Fruit fly (Drosophila melanogaster) whole organism, wandering third instar larva: ENCODE measurements around the gene CG14400.
A peak's percentile ranks its signal among the peaks of the same experiment; 100 is the strongest.

Experiments used
- Abd-B ChIP-seq: fragments of >200 bp; optimal IDR thresholded peaks from 2 replicates; lab custom pipeline; 2017; ENCODE audit warnings: missing biosample characterization, missing genetic modification characterization
- CG32264 ChIP-seq: fragments of 200-800 bp; sonication (Bioruptor generic); optimal IDR thresholded peaks from 2 replicates; lab custom pipeline; 2016; ENCODE audit warnings: missing biosample characterization, missing genetic modification characterization
- CG9705 ChIP-seq: fragments of 200-800 bp; sonication (Bioruptor generic); optimal IDR thresholded peaks from 2 replicates; lab custom pipeline; 2018; ENCODE audit warnings: missing biosample characterization, mild to moderate bottlenecking, missing genetic modification characterization
- CrebA ChIP-seq: fragments of 200-800 bp; sonication (Bioruptor generic); optimal IDR thresholded peaks from 2 replicates; lab custom pipeline; 2016; ENCODE audit warnings: missing biosample characterization, mild to moderate bottlenecking, missing genetic modification characterization, borderline replicate concordance
- Dfd ChIP-seq: fragments of >200 bp; optimal IDR thresholded peaks from 2 replicates; lab custom pipeline; 2017; ENCODE audit warnings: missing biosample characterization, missing genetic modification characterization
- Dif ChIP-seq: fragments of 200-275, 200-300 bp; sonication (Bioruptor generic); optimal IDR thresholded peaks from 2 replicates; lab custom pipeline; 2018; ENCODE audit warnings: missing biosample characterization, missing genetic modification characterization; ENCODE audit not compliant: partially characterized antibody
- GATAd ChIP-seq: sonication (Bioruptor generic); optimal IDR thresholded peaks from 2 replicates; lab custom pipeline; 2016; ENCODE audit warnings: missing biosample characterization, missing genetic modification characterization
- HLH106 ChIP-seq: fragments of 200-800 bp; optimal IDR thresholded peaks from 3 replicates; lab custom pipeline; 2019; ENCODE audit warnings: missing biosample characterization, mild to moderate bottlenecking, missing genetic modification characterization, moderate library complexity
- Hnf4 ChIP-seq: fragments of 200-800 bp; sonication (Bioruptor generic); optimal IDR thresholded peaks from 2 replicates; lab custom pipeline; 2016; ENCODE audit warnings: missing biosample characterization, mild to moderate bottlenecking, missing genetic modification characterization
- Hr83 ChIP-seq: fragments of 200-300 bp; sonication (Bioruptor generic); optimal IDR thresholded peaks from 2 replicates; lab custom pipeline; 2016; ENCODE audit warnings: missing biosample characterization, mild to moderate bottlenecking, missing genetic modification characterization, moderate library complexity; ENCODE audit not compliant: poor library complexity, severe bottlenecking
- Jra ChIP-seq: sonication (Bioruptor generic); optimal IDR thresholded peaks from 2 replicates; lab custom pipeline; 2016; ENCODE audit warnings: missing biosample characterization, missing genetic modification characterization
- Mio ChIP-seq: sonication (Bioruptor generic); optimal IDR thresholded peaks from 2 replicates; lab custom pipeline; 2016; ENCODE audit warnings: missing biosample characterization, missing genetic modification characterization
- Myc ChIP-seq: fragments of >200 bp; optimal IDR thresholded peaks from 2 replicates; lab custom pipeline; 2017
- OdsH ChIP-seq: fragments of 200-800 bp; sonication (Bioruptor generic); optimal IDR thresholded peaks from 2 replicates; lab custom pipeline; 2016; ENCODE audit warnings: missing biosample characterization, mild to moderate bottlenecking, missing genetic modification characterization
- Rel ChIP-seq, 2 experiments: fragments of 200-800 bp; sonication (Bioruptor generic) in 1 of 2; optimal IDR thresholded peaks; 2 replicates in 1 of 2; 3 replicates in 1 of 2; lab custom pipeline; 2016 to 2019; ENCODE audit warnings: mild to moderate bottlenecking in 2 of 2, missing biosample characterization in 2 of 2, missing genetic modification characterization in 2 of 2, moderate library complexity in 1 of 2
- Sp1 ChIP-seq: fragments of 200-800 bp; sonication (Bioruptor generic); optimal IDR thresholded peaks from 3 replicates; lab custom pipeline; 2019; ENCODE audit warnings: missing biosample characterization, mild to moderate bottlenecking, missing genetic modification characterization, moderate library complexity
- Vsx2 ChIP-seq: fragments of 200-300, 225-300 bp; sonication (Bioruptor generic); optimal IDR thresholded peaks from 2 replicates; lab custom pipeline; 2018; ENCODE audit warnings: missing biosample characterization, missing genetic modification characterization; ENCODE audit not compliant: partially characterized antibody
- brk ChIP-seq: fragments of 200-800 bp; sonication (Bioruptor generic); optimal IDR thresholded peaks from 2 replicates; lab custom pipeline; 2016; ENCODE audit warnings: missing biosample characterization, mild to moderate bottlenecking, missing genetic modification characterization
- dl ChIP-seq, 2 experiments: fragments of 175-275, 200-275 bp in 1 of 2; fragments of 200-275 bp in 1 of 2; sonication (Bioruptor generic); optimal IDR thresholded peaks; lab custom pipeline; 2018; ENCODE audit warnings: mild to moderate bottlenecking in 2 of 2, missing biosample characterization in 2 of 2, missing genetic modification characterization in 2 of 2, moderate library complexity in 2 of 2; ENCODE audit not compliant: partially characterized antibody in 2 of 2, insufficient read depth in 1 of 2
- dsf ChIP-seq: sonication (Bioruptor generic); optimal IDR thresholded peaks from 2 replicates; lab custom pipeline; 2016; ENCODE audit warnings: missing biosample characterization, missing genetic modification characterization, borderline replicate concordance
- ey ChIP-seq: fragments of 200-800 bp; sonication (Bioruptor generic); optimal IDR thresholded peaks from 2 replicates; lab custom pipeline; 2016; ENCODE audit warnings: missing biosample characterization, missing genetic modification characterization
- foxo ChIP-seq, 2 experiments: fragments of 200-800 bp; sonication (Bioruptor generic); optimal IDR thresholded peaks; 2 replicates in 1 of 2; 3 replicates in 1 of 2; lab custom pipeline; 2016 to 2017; ENCODE audit warnings: missing biosample characterization in 2 of 2, missing genetic modification characterization in 2 of 2
- h ChIP-seq: fragments of 200-800 bp; sonication (Bioruptor generic); optimal IDR thresholded peaks from 3 replicates; lab custom pipeline; 2016; ENCODE audit warnings: missing biosample characterization, mild to moderate bottlenecking, missing genetic modification characterization
- jim ChIP-seq: fragments of 175-275, 200-325 bp; sonication (Bioruptor generic); optimal IDR thresholded peaks from 2 replicates; lab custom pipeline; 2016; ENCODE audit warnings: missing biosample characterization, mild to moderate bottlenecking, missing genetic modification characterization
- lola ChIP-seq: fragments of >200 bp; optimal IDR thresholded peaks from 2 replicates; lab custom pipeline; 2017; ENCODE audit warnings: missing biosample characterization, missing genetic modification characterization
- pan ChIP-seq: fragments of >200 bp; optimal IDR thresholded peaks from 2 replicates; lab custom pipeline; 2017
- psq ChIP-seq: fragments of 200-800 bp; sonication (Bioruptor generic); optimal IDR thresholded peaks from 3 replicates; lab custom pipeline; 2017; ENCODE audit warnings: missing biosample characterization, mild to moderate bottlenecking, missing genetic modification characterization, moderate library complexity
- rgr ChIP-seq: fragments of 200-800 bp; sonication (Bioruptor generic); optimal IDR thresholded peaks from 3 replicates; lab custom pipeline; 2016; ENCODE audit warnings: missing biosample characterization, mild to moderate bottlenecking, missing genetic modification characterization
- sage ChIP-seq: fragments of 200-800 bp; sonication (Bioruptor generic); optimal IDR thresholded peaks from 2 replicates; lab custom pipeline; 2016; ENCODE audit warnings: missing biosample characterization, mild to moderate bottlenecking, missing genetic modification characterization
- sv ChIP-seq: fragments of 200-800 bp; sonication (Bioruptor generic); optimal IDR thresholded peaks from 3 replicates; lab custom pipeline; 2016; ENCODE audit warnings: missing biosample characterization, missing genetic modification characterization
- tai ChIP-seq: sonication (Bioruptor generic); optimal IDR thresholded peaks from 2 replicates; lab custom pipeline; 2016; ENCODE audit warnings: missing biosample characterization, missing genetic modification characterization
- usp ChIP-seq: fragments of >200 bp; optimal IDR thresholded peaks from 2 replicates; lab custom pipeline; 2017; ENCODE audit warnings: missing biosample characterization, missing genetic modification characterization
- woc ChIP-seq: sonication (Bioruptor generic); optimal IDR thresholded peaks from 2 replicates; lab custom pipeline; 2016; ENCODE audit warnings: missing biosample characterization, mild to moderate bottlenecking, missing genetic modification characterization

Gene CG14400

DNA sequence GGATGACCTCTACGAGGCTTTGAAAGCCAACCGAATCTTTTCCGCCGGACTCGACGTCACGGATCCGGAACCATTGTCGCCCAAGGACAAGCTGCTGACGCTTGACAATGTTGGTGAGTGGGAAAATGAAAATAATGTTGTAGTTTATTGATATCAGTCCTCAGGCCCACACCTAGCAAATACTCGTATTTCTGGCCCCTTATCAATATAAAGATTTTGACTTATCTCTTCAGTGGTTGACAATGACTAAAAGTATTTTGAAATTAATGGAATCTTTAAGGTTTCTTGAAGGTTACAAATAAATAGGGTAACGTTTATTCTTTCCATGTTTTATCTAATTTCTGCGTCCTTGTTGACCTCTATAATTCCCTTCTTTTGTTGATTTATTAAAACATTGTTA, 30.6 kb downstream of the CG14400 start:
- TF ChIP-seq sv (GFP tag; lab: Kevin White, UChicago) = no peak
- TF ChIP-seq CrebA (GFP tag; lab: Kevin White, UChicago) = no peak
- TF ChIP-seq, all 38 proteins: peak for 0

DNA sequence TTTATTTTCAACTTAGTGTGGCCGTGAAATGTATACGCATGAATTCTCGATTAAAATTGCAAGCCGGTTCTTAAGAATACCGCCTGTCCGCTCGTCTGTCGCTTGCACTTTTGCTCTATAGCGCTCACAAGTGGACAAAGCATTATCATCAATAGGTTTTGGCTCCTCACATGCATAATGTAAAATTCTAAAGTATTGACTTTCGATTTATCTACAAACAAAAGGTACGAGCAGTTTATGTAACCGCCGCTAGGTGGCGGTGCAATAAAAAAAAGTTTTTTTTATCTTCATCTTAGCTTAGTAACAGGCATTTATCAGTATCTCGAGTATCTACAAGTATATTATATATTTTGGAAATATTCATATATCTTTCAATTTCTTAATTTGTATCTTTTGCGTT, 31.5 kb downstream of the CG14400 start:
- TF ChIP-seq Sp1 (no peak), rgr (no peak), sage (GFP tag; lab: Kevin White, UChicago) (no peak), sv (GFP tag; lab: Kevin White, UChicago) (no peak), foxo (GFP tag; optimal IDR thresholded peaks at IDR 0.05; lab: Kevin White, UChicago) (no peak), h (GFP tag; lab: Kevin White, UChicago) (no peak), ey (GFP tag; lab: Kevin White, UChicago) (no peak), psq (no peak)

- TF ChIP-seq jim (GFP tag; lab: Kevin White, UChicago) (no peak), CG9705 (GFP tag; lab: Kevin White, UChicago) (no peak), CrebA (GFP tag; lab: Kevin White, UChicago) (peak; percentile 3), Myc (lab: Kevin White, UChicago) (no peak), Sp1 (no peak), sv (GFP tag; lab: Kevin White, UChicago) (no peak), dl (GFP tag; optimal IDR thresholded peaks at IDR 0.05; lab: Kevin White, UChicago; ENCODE audit: insufficient read depth in 1 of 2, partially characterized antibody in 2 of 2) (peak in 1 of 2 experiments; percentile 14), Hnf4 (no peak), Rel (GFP tag; optimal IDR thresholded peaks at IDR 0.05; lab: Kevin White, UChicago) (peak; percentile 58), Rel (tag; optimal IDR thresholded peaks at IDR 0.05; lab: Kevin White, UChicago) (no peak), Jra (GFP tag; lab: Kevin White, UChicago) (no peak), Mio (GFP tag; lab: Kevin White, UChicago) (no peak), woc (GFP tag; lab: Kevin White, UChicago) (peak; percentile 10), lola (GFP tag; lab: Kevin White, UChicago) (no peak), Hr83 (GFP tag; lab: Kevin White, UChicago) (peak; percentile 9)
Observed at dm6 chr2L:20825265-20825664, 32.4 kb downstream of the CG14400 start.

DNA sequence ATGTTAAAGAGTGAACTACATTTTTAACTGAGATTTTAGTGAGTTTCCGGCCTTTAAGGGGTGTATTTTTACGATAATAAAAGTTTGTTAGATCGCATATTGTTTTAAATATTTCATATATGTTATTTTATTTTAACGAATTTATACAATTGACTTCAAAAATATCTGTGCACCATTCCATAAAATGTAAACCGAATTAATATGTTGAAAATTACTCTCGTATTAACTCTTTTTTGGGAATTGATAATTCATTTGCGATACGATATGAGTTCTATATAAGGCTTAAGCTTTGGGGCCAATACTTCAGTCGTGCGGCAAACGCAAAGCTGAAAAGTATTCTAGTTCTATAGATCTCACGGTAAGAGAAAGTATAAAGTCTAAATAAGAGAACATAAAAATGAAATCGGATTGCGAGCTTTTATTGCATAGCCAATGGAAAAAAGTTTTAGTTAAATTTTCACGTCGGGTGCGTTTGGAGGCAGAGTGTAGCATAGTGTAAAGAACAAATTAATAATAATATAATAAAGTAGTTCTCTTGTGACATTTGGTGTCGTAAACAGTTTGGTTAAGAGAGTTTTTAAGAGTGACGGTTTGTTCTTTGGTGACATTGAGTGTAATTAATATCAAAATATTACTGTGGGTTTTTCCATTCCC, 33.4 kb downstream of the CG14400 start:
- no peak for TF ChIP-seq Dif (GFP tag; lab: Kevin White, UChicago)
- TF ChIP-seq brk (GFP tag; lab: Kevin White, UChicago) = no peak
- no peak for TF ChIP-seq CG9705 (GFP tag; lab: Kevin White, UChicago)
- no peak for TF ChIP-seq dsf (GFP tag; lab: Kevin White, UChicago)
- TF ChIP-seq Rel (GFP tag; optimal IDR thresholded peaks at IDR 0.05; lab: Kevin White, UChicago) = no peak
- no peak for TF ChIP-seq Rel (tag; optimal IDR thresholded peaks at IDR 0.05; lab: Kevin White, UChicago)
- TF ChIP-seq Vsx2 = no peak
- no peak for TF ChIP-seq h (GFP tag; lab: Kevin White, UChicago)
- no peak for TF ChIP-seq sv (GFP tag; lab: Kevin White, UChicago)
- no peak for TF ChIP-seq OdsH
- no peak for TF ChIP-seq Myc (lab: Kevin White, UChicago)
- TF ChIP-seq HLH106 (tag; lab: Kevin White, UChicago) = no peak
- no peak for TF ChIP-seq tai

- no peak for TF ChIP-seq Dfd (GFP tag; lab: Kevin White, UChicago)
- peak; percentile 13 for TF ChIP-seq psq
- no peak for TF ChIP-seq dsf (GFP tag; lab: Kevin White, UChicago)
- no peak for TF ChIP-seq lola (GFP tag; lab: Kevin White, UChicago)
- no peak for TF ChIP-seq foxo (GFP tag; optimal IDR thresholded peaks at IDR 0.05; lab: Kevin White, UChicago)
- peak; percentile 68 for TF ChIP-seq h (GFP tag; lab: Kevin White, UChicago)
- TF ChIP-seq dl (GFP tag; optimal IDR thresholded peaks at IDR 0.05; lab: Kevin White, UChicago; ENCODE audit: insufficient read depth in 1 of 2, partially characterized antibody in 2 of 2) = peak; percentile 76 to 79
- TF ChIP-seq CG9705 (GFP tag; lab: Kevin White, UChicago) = no peak
- TF ChIP-seq Abd-B = no peak
- TF ChIP-seq CG32264 (GFP tag; lab: Kevin White, UChicago) = no peak
- no peak for TF ChIP-seq sv (GFP tag; lab: Kevin White, UChicago)
- no peak for TF ChIP-seq Jra (GFP tag; lab: Kevin White, UChicago)
- TF ChIP-seq usp (GFP tag; lab: Kevin White, UChicago) = no peak
- TF ChIP-seq OdsH = no peak
- TF ChIP-seq woc (GFP tag; lab: Kevin White, UChicago) = peak; percentile 48
- peak; percentile 92 for TF ChIP-seq Dif (GFP tag; lab: Kevin White, UChicago)
- TF ChIP-seq GATAd (GFP tag; lab: Kevin White, UChicago) = peak; percentile 92
- peak; percentile 49 for TF ChIP-seq HLH106 (tag; lab: Kevin White, UChicago)
- TF ChIP-seq Vsx2 = peak; percentile 74
- no peak for TF ChIP-seq tai
- TF ChIP-seq Hnf4 = no peak
- TF ChIP-seq brk (GFP tag; lab: Kevin White, UChicago) = peak; percentile 6
- peak; percentile 70 for TF ChIP-seq jim (GFP tag; lab: Kevin White, UChicago)
- no peak for TF ChIP-seq pan (lab: Kevin White, UChicago)
- peak; percentile 33 for TF ChIP-seq rgr
- peak; percentile 84 for TF ChIP-seq Rel (GFP tag; optimal IDR thresholded peaks at IDR 0.05; lab: Kevin White, UChicago)
- TF ChIP-seq Rel (tag; optimal IDR thresholded peaks at IDR 0.05; lab: Kevin White, UChicago) = peak; percentile 100
- peak; percentile 65 for TF ChIP-seq CrebA (GFP tag; lab: Kevin White, UChicago)
Observed at dm6 chr2L:20823196-20824105, 34.2 kb downstream of the CG14400 start.
